Worm (Caenorhabditis elegans) whole organism, early embryonic: ENCODE measurements around the gene Y54G11A.1.

Experiments
- aly-1 ChIP-seq: sonication (generic microtip); optimal IDR thresholded peaks from 2 replicates; lab custom pipeline; 2016; ENCODE audit warnings: missing genetic modification characterization, missing compliant biosample characterization
- ama-1 ChIP-seq: fragments of 150-350 bp; optimal IDR thresholded peaks from 2 replicates; lab custom pipeline; 2014
- ceh-13 ChIP-seq: fragments of 200-800 bp; sonication (Bioruptor generic); optimal IDR thresholded peaks from 2 replicates; lab custom pipeline; 2018; ENCODE audit warnings: mild to moderate bottlenecking, missing genetic modification characterization, missing compliant biosample characterization
- ceh-36 ChIP-seq: sonication (generic microtip); optimal IDR thresholded peaks from 2 replicates; lab custom pipeline; 2016; ENCODE audit warnings: missing genetic modification characterization, inconsistent platforms, missing compliant biosample characterization
- ets-7 ChIP-seq: sonication (generic microtip); optimal IDR thresholded peaks from 2 replicates; lab custom pipeline; 2016; ENCODE audit warnings: missing genotype, missing genetic modification characterization, missing compliant biosample characterization
- flt-1 ChIP-seq: fragments of 200-800 bp; sonication (Bioruptor generic); IDR thresholded peaks from 2 replicates; pipeline ENCODE4 v1.3.6; 2022; ENCODE audit warnings: missing genetic modification characterization, missing compliant biosample characterization
- hmbx-1 ChIP-seq: sonication (generic microtip); optimal IDR thresholded peaks from 2 replicates; lab custom pipeline; 2016; ENCODE audit warnings: mild to moderate bottlenecking, missing genetic modification characterization, missing compliant biosample characterization
- hnd-1 ChIP-seq: sonication (generic microtip); optimal IDR thresholded peaks from 2 replicates; lab custom pipeline; 2016; ENCODE audit warnings: missing genetic modification characterization, missing compliant biosample characterization
- pes-1 ChIP-seq: fragments of 200-800 bp; sonication (Bioruptor generic); IDR thresholded peaks from 2 replicates; pipeline ENCODE4 v1.3.6; 2022; ENCODE audit warnings: missing genetic modification reagents, missing genetic modification characterization, missing compliant biosample characterization
- sea-1 ChIP-seq: fragments of 200-800 bp; sonication (Bioruptor generic); conservative IDR thresholded peaks from 2 replicates; pipeline ENCODE4 v1.3.6; 2022; ENCODE audit warnings: missing genetic modification characterization, missing compliant biosample characterization
- tbx-11 ChIP-seq: fragments of 200-800 bp; sonication (Bioruptor generic); IDR thresholded peaks from 2 replicates; pipeline ENCODE4 v1.3.6; 2022; ENCODE audit warnings: missing genetic modification characterization, missing compliant biosample characterization
- tra-4 ChIP-seq: sonication (generic microtip); optimal IDR thresholded peaks from 2 replicates; lab custom pipeline; 2017; ENCODE audit warnings: missing genetic modification characterization, missing compliant biosample characterization

DNA sequence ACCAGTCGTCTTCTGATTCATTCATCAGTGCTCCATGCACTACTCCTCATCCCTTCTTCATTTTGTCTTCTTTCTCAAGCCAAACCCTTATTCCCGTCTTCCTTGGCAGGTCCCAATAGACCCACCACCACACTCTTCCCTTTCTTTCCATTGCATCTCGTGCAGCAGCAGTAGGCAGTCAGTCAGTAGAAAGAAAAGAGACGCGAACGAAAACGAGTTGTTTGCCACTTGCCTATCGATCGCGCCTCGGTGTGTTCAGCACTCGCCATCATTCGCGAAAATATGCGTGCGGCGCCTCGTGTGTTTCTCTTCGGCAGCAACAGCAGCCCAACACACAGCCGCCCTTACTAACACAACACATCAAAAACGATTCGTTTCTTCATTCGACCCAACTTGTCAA, 19.5 kb downstream of the Y54G11A.1 start:
- TF ChIP-seq tbx-11 (GFP tag; lab: Robert Waterston, UW) (0 out of 2 replicates have a peak, but pooled peaks have one; percentile 22), tra-4 (tag; lab: Kevin White, UChicago) (no peak), ceh-36 (tag; lab: Kevin White, UChicago) (peak; percentile 14), flt-1 (GFP tag; lab: Robert Waterston, UW) (peak; percentile 73), pes-1 (GFP tag; lab: Robert Waterston, UW) (peak; percentile 61), hnd-1 (tag; lab: Kevin White, UChicago) (no peak), sea-1 (GFP tag; lab: Robert Waterston, UW) (no peak; the same call in 1 of the 2 replicates), ama-1 (lab: Kevin White, UChicago) (peak; percentile 95), ceh-13 (GFP tag; lab: Kevin White, UChicago) (no peak), aly-1 (tag; lab: Kevin White, UChicago) (peak; percentile 70), hmbx-1 (tag; lab: Kevin White, UChicago) (no peak), ets-7 (tag; lab: Kevin White, UChicago) (peak; percentile 20)
